Worm (Caenorhabditis elegans) whole organism, early embryonic: ENCODE measurements around the gene F09C6.10.

Source experiments
- B0310.2 ChIP-seq: sonication (generic microtip); optimal IDR thresholded peaks from 2 replicates; lab custom pipeline; 2016; ENCODE audit warnings: mild to moderate bottlenecking, missing genetic modification characterization, missing compliant biosample characterization
- F13C5.2 ChIP-seq: sonication (generic microtip); optimal IDR thresholded peaks from 2 replicates; lab custom pipeline; 2017; ENCODE audit warnings: mild to moderate bottlenecking, missing genetic modification characterization, inconsistent platforms, missing compliant biosample characterization
- aly-1 ChIP-seq: sonication (generic microtip); optimal IDR thresholded peaks from 2 replicates; lab custom pipeline; 2016; ENCODE audit warnings: missing genetic modification characterization, missing compliant biosample characterization
- ama-1 ChIP-seq: fragments of 150-350 bp; optimal IDR thresholded peaks from 2 replicates; lab custom pipeline; 2014
- ceh-13 ChIP-seq: fragments of 200-800 bp; sonication (Bioruptor generic); optimal IDR thresholded peaks from 2 replicates; lab custom pipeline; 2018; ENCODE audit warnings: mild to moderate bottlenecking, missing genetic modification characterization, missing compliant biosample characterization
- ceh-36 ChIP-seq: sonication (generic microtip); optimal IDR thresholded peaks from 2 replicates; lab custom pipeline; 2016; ENCODE audit warnings: missing genetic modification characterization, inconsistent platforms, missing compliant biosample characterization
- ets-7 ChIP-seq: sonication (generic microtip); optimal IDR thresholded peaks from 2 replicates; lab custom pipeline; 2016; ENCODE audit warnings: missing genotype, missing genetic modification characterization, missing compliant biosample characterization
- flt-1 ChIP-seq: fragments of 200-800 bp; sonication (Bioruptor generic); IDR thresholded peaks from 2 replicates; pipeline ENCODE4 v1.3.6; 2022; ENCODE audit warnings: missing genetic modification characterization, missing compliant biosample characterization
- hmbx-1 ChIP-seq: sonication (generic microtip); optimal IDR thresholded peaks from 2 replicates; lab custom pipeline; 2016; ENCODE audit warnings: mild to moderate bottlenecking, missing genetic modification characterization, missing compliant biosample characterization
- hmg-4 ChIP-seq: fragments of 200-800 bp; sonication (Bioruptor generic); optimal IDR thresholded peaks from 2 replicates; lab custom pipeline; 2018; ENCODE audit warnings: mild to moderate bottlenecking, missing genetic modification characterization, missing compliant biosample characterization
- pes-1 ChIP-seq: fragments of 200-800 bp; sonication (Bioruptor generic); IDR thresholded peaks from 2 replicates; pipeline ENCODE4 v1.3.6; 2022; ENCODE audit warnings: missing genetic modification reagents, missing genetic modification characterization, missing compliant biosample characterization
- sea-1 ChIP-seq: fragments of 200-800 bp; sonication (Bioruptor generic); conservative IDR thresholded peaks from 2 replicates; pipeline ENCODE4 v1.3.6; 2022; ENCODE audit warnings: missing genetic modification characterization, missing compliant biosample characterization
- tbx-37 ChIP-seq: fragments of 200-800 bp; sonication (Bioruptor generic); conservative IDR thresholded peaks from 2 replicates; pipeline ENCODE4 v1.3.6; 2022; ENCODE audit warnings: missing genetic modification reagents, missing genetic modification characterization, missing compliant biosample characterization
- tra-4 ChIP-seq: sonication (generic microtip); optimal IDR thresholded peaks from 2 replicates; lab custom pipeline; 2017; ENCODE audit warnings: missing genetic modification characterization, missing compliant biosample characterization

ce11 chrV:16911934-16912333 lies 4.0 kb downstream of the F09C6.10 start, which contains the start of gene nhr-116:
- no peak for TF ChIP-seq pes-1
- no peak for TF ChIP-seq aly-1 (tag; lab: Kevin White, UChicago)
- no peak for TF ChIP-seq sea-1 (GFP tag; lab: Robert Waterston, UW)
- TF ChIP-seq ama-1 (lab: Kevin White, UChicago): no peak
- TF ChIP-seq hmg-4 (GFP tag; lab: Kevin White, UChicago): no peak
- no peak for TF ChIP-seq flt-1 (GFP tag; lab: Robert Waterston, UW)
- TF ChIP-seq hmbx-1 (tag; lab: Kevin White, UChicago): no peak
- no peak for TF ChIP-seq tbx-37
- TF ChIP-seq ets-7 (tag; lab: Kevin White, UChicago): no peak
- TF ChIP-seq ceh-36 (tag; lab: Kevin White, UChicago): no peak
- TF ChIP-seq B0310.2 (tag; lab: Kevin White, UChicago): no peak
- TF ChIP-seq F13C5.2 (tag; lab: Kevin White, UChicago): no peak
- TF ChIP-seq tra-4: no peak
- TF ChIP-seq ceh-13 (GFP tag; lab: Kevin White, UChicago): no peak
